Fruit fly (Drosophila melanogaster) whole organism, adult: ENCODE measurements around the gene bor.

Experiments used
- CG11617 ChIP-seq: fragments of 200-800 bp; sonication (Bioruptor generic); optimal IDR thresholded peaks from 2 replicates; lab custom pipeline; 2017; ENCODE audit warnings: mild to moderate bottlenecking, missing biosample characterization, missing genetic modification reagents, missing genetic modification characterization
- CG12768 ChIP-seq: fragments of 200-800 bp; sonication (Bioruptor generic); optimal IDR thresholded peaks from 2 replicates; lab custom pipeline; 2017; ENCODE audit warnings: missing biosample characterization, missing genetic modification characterization, mild to moderate bottlenecking, moderate library complexity, missing genetic modification reagents
- CG14711 ChIP-seq: fragments of 200-800 bp; sonication (Bioruptor generic); optimal IDR thresholded peaks from 2 replicates; lab custom pipeline; 2018; ENCODE audit warnings: missing biosample characterization, mild to moderate bottlenecking, missing genetic modification characterization, moderate library complexity
- CG1620 ChIP-seq: fragments of 200-800 bp; sonication (Bioruptor generic); optimal IDR thresholded peaks from 2 replicates; lab custom pipeline; 2016; ENCODE audit warnings: missing biosample characterization, missing genetic modification characterization
- CG33017 ChIP-seq: fragments of 200-800 bp; sonication (Bioruptor generic); optimal IDR thresholded peaks from 2 replicates; lab custom pipeline; 2018; ENCODE audit warnings: missing biosample characterization, mild to moderate bottlenecking, missing genetic modification characterization, moderate library complexity
- CG5204 ChIP-seq: fragments of 200-800 bp; sonication (Bioruptor generic); optimal IDR thresholded peaks from 2 replicates; lab custom pipeline; 2016; ENCODE audit warnings: missing biosample characterization, missing genetic modification characterization
- CG7045 ChIP-seq: fragments of 200-800 bp; sonication (Bioruptor generic); optimal IDR thresholded peaks from 2 replicates; lab custom pipeline; 2017; ENCODE audit warnings: missing biosample characterization, mild to moderate bottlenecking, missing genetic modification characterization
- CG7101 ChIP-seq: fragments of 200-800 bp; sonication (Bioruptor generic); optimal IDR thresholded peaks from 2 replicates; lab custom pipeline; 2018; ENCODE audit warnings: missing biosample characterization, mild to moderate bottlenecking, missing genetic modification characterization, moderate library complexity
- Clk ChIP-seq: fragments of 200-800 bp; sonication (Bioruptor generic); optimal IDR thresholded peaks from 2 replicates; lab custom pipeline; 2017; ENCODE audit warnings: missing biosample characterization, missing genetic modification characterization
- Crg-1 ChIP-seq: fragments of 200-800 bp; sonication (Bioruptor generic); optimal IDR thresholded peaks from 2 replicates; lab custom pipeline; 2016; ENCODE audit warnings: missing biosample characterization, missing genetic modification characterization
- Hr96 ChIP-seq: fragments of 200-800 bp; sonication (Bioruptor generic); optimal IDR thresholded peaks from 2 replicates; lab custom pipeline; 2016; ENCODE audit warnings: missing biosample characterization, missing genetic modification characterization
- Mnt ChIP-seq: fragments of 200-800 bp; sonication (Bioruptor generic); optimal IDR thresholded peaks from 2 replicates; lab custom pipeline; 2016; ENCODE audit warnings: missing biosample characterization, mild to moderate bottlenecking, missing genetic modification characterization
- bab1 ChIP-seq: fragments of 200-800 bp; sonication (Bioruptor generic); optimal IDR thresholded peaks from 3 replicates; lab custom pipeline; 2019; ENCODE audit warnings: missing biosample characterization, mild to moderate bottlenecking, missing genetic modification characterization, moderate library complexity
- cic ChIP-seq: fragments of 200-800 bp; sonication (Bioruptor generic); optimal IDR thresholded peaks from 2 replicates; lab custom pipeline; 2017; ENCODE audit warnings: missing biosample characterization, mild to moderate bottlenecking, missing genetic modification characterization, moderate library complexity
- cnc ChIP-seq, 2 experiments: fragments of >200 bp; optimal IDR thresholded peaks; 2 replicates each; lab custom pipeline; 2017
- kay ChIP-seq: fragments of 200-800 bp; sonication (Bioruptor generic); peaks from one replicate; lab custom pipeline; 2016; ENCODE audit warnings: missing biosample characterization, missing genetic modification characterization, borderline replicate concordance
- ovo ChIP-seq: fragments of 200-800 bp; sonication (Bioruptor generic); optimal IDR thresholded peaks from 2 replicates; lab custom pipeline; 2016; ENCODE audit warnings: missing biosample characterization, missing genetic modification characterization
- pad ChIP-seq: fragments of 200-800 bp; sonication (Bioruptor generic); optimal IDR thresholded peaks from 3 replicates; lab custom pipeline; 2017; ENCODE audit warnings: missing biosample characterization, missing genetic modification characterization, mild to moderate bottlenecking, moderate library complexity, missing genetic modification reagents
- tj ChIP-seq: fragments of 200-800 bp; sonication (Bioruptor generic); optimal IDR thresholded peaks from 3 replicates; lab custom pipeline; 2017; ENCODE audit warnings: missing biosample characterization, mild to moderate bottlenecking, missing genetic modification characterization, moderate library complexity
- toe ChIP-seq: fragments of 200-800 bp; sonication (Bioruptor generic); optimal IDR thresholded peaks from 2 replicates; lab custom pipeline; 2016; ENCODE audit warnings: missing biosample characterization, missing genetic modification characterization

The bor gene

dm6 chr3R:16284901-16285300, 21.0 kb upstream of the bor start:
- no peak for TF ChIP-seq tj (GFP tag; lab: Kevin White, UChicago)
- peak; percentile 56 for TF ChIP-seq cic (GFP tag; lab: Kevin White, UChicago)

- TF ChIP-seq Mnt (GFP tag; lab: Kevin White, UChicago) (no peak), Crg-1 (GFP tag; lab: Kevin White, UChicago) (no peak), CG12768 (GFP tag; lab: Kevin White, UChicago) (no peak), toe (no peak), cnc (optimal IDR thresholded peaks at IDR 0.05; lab: Kevin White, UChicago) (no peak), ovo (GFP tag; lab: Kevin White, UChicago) (no peak), CG7045 (no peak), CG33017 (tag; lab: Kevin White, UChicago) (no peak), cic (GFP tag; lab: Kevin White, UChicago) (no peak)
Measured at dm6 chr3R:16284481-16284880, 20.6 kb upstream of the bor start.

- TF ChIP-seq tj (GFP tag; lab: Kevin White, UChicago) (peak; percentile 67), CG1620 (GFP tag; lab: Kevin White, UChicago) (no peak), cic (GFP tag; lab: Kevin White, UChicago) (no peak), Clk (GFP tag; lab: Kevin White, UChicago) (no peak), Crg-1 (GFP tag; lab: Kevin White, UChicago) (no peak), CG12768 (GFP tag; lab: Kevin White, UChicago) (no peak), CG5204 (GFP tag; lab: Kevin White, UChicago) (no peak), ovo (GFP tag; lab: Kevin White, UChicago) (peak; percentile 15), CG7101 (tag; lab: Kevin White, UChicago) (no peak), CG33017 (tag; lab: Kevin White, UChicago) (no peak), bab1 (GFP tag; lab: Kevin White, UChicago) (no peak), CG14711 (tag; lab: Kevin White, UChicago) (no peak), cnc (optimal IDR thresholded peaks at IDR 0.05; lab: Kevin White, UChicago) (no peak), pad (no peak), toe (no peak), CG7045 (no peak), Mnt (GFP tag; lab: Kevin White, UChicago) (no peak), CG11617 (GFP tag; lab: Kevin White, UChicago) (no peak), Hr96 (no peak), kay (GFP tag; lab: Kevin White, UChicago) (peak; percentile 3)
Measured at dm6 chr3R:16282080-16282690, 18.3 kb upstream of the bor start.

dm6 chr3R:16281033-16281680, 17.2 kb upstream of the bor start:
- no peak for TF ChIP-seq tj (GFP tag; lab: Kevin White, UChicago)
- TF ChIP-seq CG7045, result no peak
- TF ChIP-seq CG12768 (GFP tag; lab: Kevin White, UChicago), result no peak
- TF ChIP-seq Hr96, result no peak
- no peak for TF ChIP-seq CG5204 (GFP tag; lab: Kevin White, UChicago)
- TF ChIP-seq pad, result no peak
- no peak for TF ChIP-seq CG1620 (GFP tag; lab: Kevin White, UChicago)
- TF ChIP-seq bab1 (GFP tag; lab: Kevin White, UChicago), result no peak
- TF ChIP-seq Clk (GFP tag; lab: Kevin White, UChicago), result no peak
- TF ChIP-seq Crg-1 (GFP tag; lab: Kevin White, UChicago), result no peak
- no peak for TF ChIP-seq Mnt (GFP tag; lab: Kevin White, UChicago)
- TF ChIP-seq ovo (GFP tag; lab: Kevin White, UChicago), result no peak
- TF ChIP-seq cic (GFP tag; lab: Kevin White, UChicago), result no peak
- TF ChIP-seq CG11617 (GFP tag; lab: Kevin White, UChicago), result no peak
- TF ChIP-seq kay (GFP tag; lab: Kevin White, UChicago), result no peak
- no peak for TF ChIP-seq CG33017 (tag; lab: Kevin White, UChicago)
- TF ChIP-seq toe, result no peak
- TF ChIP-seq CG7101 (tag; lab: Kevin White, UChicago), result no peak

- TF ChIP-seq CG11617 (GFP tag; lab: Kevin White, UChicago), result peak; percentile 100
- peak; percentile 100 for TF ChIP-seq bab1 (GFP tag; lab: Kevin White, UChicago)
- no peak for TF ChIP-seq cnc (optimal IDR thresholded peaks at IDR 0.05; lab: Kevin White, UChicago)
- peak; percentile 97 for TF ChIP-seq toe
- TF ChIP-seq CG1620 (GFP tag; lab: Kevin White, UChicago), result peak; percentile 99
- TF ChIP-seq Clk (GFP tag; lab: Kevin White, UChicago), result peak; percentile 97
- TF ChIP-seq CG5204 (GFP tag; lab: Kevin White, UChicago), result peak; percentile 99
- peak; percentile 99 for TF ChIP-seq CG7101 (tag; lab: Kevin White, UChicago)
- peak; percentile 98 for TF ChIP-seq CG14711 (tag; lab: Kevin White, UChicago)
- TF ChIP-seq cic (GFP tag; lab: Kevin White, UChicago), result peak; percentile 96
- TF ChIP-seq Hr96, result peak; percentile 99
- TF ChIP-seq CG12768 (GFP tag; lab: Kevin White, UChicago), result peak; percentile 99
- peak; percentile 99 for TF ChIP-seq CG7045
- peak; percentile 99 for TF ChIP-seq Crg-1 (GFP tag; lab: Kevin White, UChicago)
- peak; percentile 99 for TF ChIP-seq kay (GFP tag; lab: Kevin White, UChicago)
- peak; percentile 91 for TF ChIP-seq Mnt (GFP tag; lab: Kevin White, UChicago)
- peak; percentile 99 for TF ChIP-seq CG33017 (tag; lab: Kevin White, UChicago)
- peak; percentile 96 for TF ChIP-seq tj (GFP tag; lab: Kevin White, UChicago)
- peak; percentile 93 for TF ChIP-seq pad
- peak; percentile 95 for TF ChIP-seq ovo (GFP tag; lab: Kevin White, UChicago)
Measured at dm6 chr3R:16280003-16280998, 16.4 kb upstream of the bor start.
